Worm (Caenorhabditis elegans) whole organism, young adult: ENCODE results near the gene F20D6.12.

Source experiments
- F57C9.4 ChIP-seq: sonication (generic microtip); optimal IDR thresholded peaks from 2 replicates; lab custom pipeline; 2017; ENCODE audit warnings: mild to moderate bottlenecking, missing genetic modification characterization, missing compliant biosample characterization
- K12H6.12 ChIP-seq: fragments of 200-800 bp; sonication (Bioruptor generic); optimal IDR thresholded peaks from 2 replicates; lab custom pipeline; 2018; ENCODE audit warnings: mild to moderate bottlenecking, missing genetic modification characterization, missing compliant biosample characterization
- aptf-2 ChIP-seq: fragments of 200-800 bp; sonication (Bioruptor generic); conservative IDR thresholded peaks from 2 replicates; pipeline ENCODE4 v1.3.6; 2022; ENCODE audit warnings: missing genetic modification reagents, missing genetic modification characterization, missing compliant biosample characterization
- hlh-26 ChIP-seq: fragments of 200-800 bp; sonication (Bioruptor generic); conservative IDR thresholded peaks from 2 replicates; pipeline ENCODE4 v1.3.6; 2022; ENCODE audit warnings: missing genetic modification reagents, missing genetic modification characterization, missing compliant biosample characterization
- lin-40 ChIP-seq: sonication (generic microtip); optimal IDR thresholded peaks from 2 replicates; lab custom pipeline; 2016; ENCODE audit warnings: missing genetic modification characterization, mild to moderate bottlenecking, missing compliant biosample characterization, missing genotype, missing genetic modification reagents
- madf-8 ChIP-seq: fragments of 200-800 bp; sonication (Bioruptor generic); conservative IDR thresholded peaks from 2 replicates; pipeline ENCODE4 v1.3.6; 2022; ENCODE audit warnings: missing genetic modification reagents, missing genetic modification characterization, missing compliant biosample characterization
- pha-4 ChIP-seq: fragments of 150-350 bp; sonication (generic microtip); optimal IDR thresholded peaks from 2 replicates; lab custom pipeline; 2014; ENCODE audit warnings: missing biosample characterization, missing genetic modification reagents, missing genetic modification characterization
- snpc-1.3 ChIP-seq: sonication (generic microtip); optimal IDR thresholded peaks from 2 replicates; lab custom pipeline; 2017; ENCODE audit warnings: missing genetic modification characterization, mild to moderate bottlenecking, missing compliant biosample characterization, antibody characterized with exemption, moderate library complexity, missing genotype, missing genetic modification reagents; ENCODE audit not compliant: insufficient read depth
- snpc-4 ChIP-seq, 5 experiments: fragments of 150-350 bp in 1 of 5; sonication (generic microtip) in 4 of 5; optimal IDR thresholded peaks; 2 replicates each; lab custom pipeline; 2014 to 2018; ENCODE audit warnings: missing genetic modification characterization in 5 of 5, missing biosample characterization in 3 of 5, antibody characterized with exemption in 2 of 5, mild to moderate bottlenecking in 2 of 5, missing compliant biosample characterization in 2 of 5, missing genotype in 2 of 5, moderate library complexity in 2 of 5, missing genetic modification reagents in 1 of 5
- somi-1 ChIP-seq: fragments of 200-800 bp; sonication (Bioruptor generic); optimal IDR thresholded peaks from 2 replicates; lab custom pipeline; 2018; ENCODE audit warnings: mild to moderate bottlenecking, missing genetic modification characterization, missing compliant biosample characterization
- xnd-1 ChIP-seq: sonication (generic microtip); optimal IDR thresholded peaks from 2 replicates; lab custom pipeline; 2016; ENCODE audit warnings: missing genotype, missing genetic modification reagents, missing genetic modification characterization, missing compliant biosample characterization

- TF ChIP-seq snpc-1.3 (tag; lab: Kevin White, UChicago) (no peak), hlh-26 (no peak), pha-4 (tag; lab: Kevin White, UChicago) (no peak), lin-40 (no peak), snpc-4 (GFP tag; optimal IDR thresholded peaks at IDR 0.05; lab: Kevin White, UChicago) (no peak), snpc-4 (tag; optimal IDR thresholded peaks at IDR 0.05; lab: Kevin White, UChicago) (no peak), aptf-2 (GFP tag; lab: Robert Waterston, UW) (no peak), madf-8 (GFP tag; lab: Robert Waterston, UW) (no peak), F57C9.4 (tag; lab: Kevin White, UChicago) (no peak), somi-1 (GFP tag; lab: Kevin White, UChicago) (no peak), xnd-1 (tag; lab: Kevin White, UChicago) (no peak), K12H6.12 (tag; lab: Kevin White, UChicago) (no peak)
Observed at ce11 chrV:8238290-8238689, 48.4 kb upstream of the F20D6.12 start, which contains the start of gene rol-3.
